Fruit fly (Drosophila melanogaster): Measurements from ENCODE around the gene CG32603.

- TF ChIP-seq cic (GFP tag; optimal IDR thresholded peaks at IDR 0.05) (no peak), bab1 (GFP tag; optimal IDR thresholded peaks at IDR 0.05) (no peak), tj (GFP tag; optimal IDR thresholded peaks at IDR 0.05) (no peak), CG11617 (GFP tag; optimal IDR thresholded peaks at IDR 0.05) (no peak), CG7045 (GFP tag; optimal IDR thresholded peaks at IDR 0.05) (no peak), toe (GFP tag; optimal IDR thresholded peaks at IDR 0.05) (no peak), CG1620 (GFP tag; optimal IDR thresholded peaks at IDR 0.05) (no peak), CG7101 (tag; optimal IDR thresholded peaks at IDR 0.05) (no peak), Clk (GFP tag; optimal IDR thresholded peaks at IDR 0.05) (no peak), pad (GFP tag; optimal IDR thresholded peaks at IDR 0.05) (no peak), kay (GFP tag; ENCODE audit: borderline replicate concordance) (no peak), CG12768 (GFP tag; optimal IDR thresholded peaks at IDR 0.05) (no peak)
These were observed 42.7 kb downstream of the CG32603 start for dm6 chrX:14227043-14227442.

Data from whole organism, adult.